Worm (Caenorhabditis elegans): Measurements from ENCODE around the gene AH9.3.
A peak's percentile ranks its signal among the peaks of the same experiment; 100 is the strongest.

AH9.3 gene

DNA sequence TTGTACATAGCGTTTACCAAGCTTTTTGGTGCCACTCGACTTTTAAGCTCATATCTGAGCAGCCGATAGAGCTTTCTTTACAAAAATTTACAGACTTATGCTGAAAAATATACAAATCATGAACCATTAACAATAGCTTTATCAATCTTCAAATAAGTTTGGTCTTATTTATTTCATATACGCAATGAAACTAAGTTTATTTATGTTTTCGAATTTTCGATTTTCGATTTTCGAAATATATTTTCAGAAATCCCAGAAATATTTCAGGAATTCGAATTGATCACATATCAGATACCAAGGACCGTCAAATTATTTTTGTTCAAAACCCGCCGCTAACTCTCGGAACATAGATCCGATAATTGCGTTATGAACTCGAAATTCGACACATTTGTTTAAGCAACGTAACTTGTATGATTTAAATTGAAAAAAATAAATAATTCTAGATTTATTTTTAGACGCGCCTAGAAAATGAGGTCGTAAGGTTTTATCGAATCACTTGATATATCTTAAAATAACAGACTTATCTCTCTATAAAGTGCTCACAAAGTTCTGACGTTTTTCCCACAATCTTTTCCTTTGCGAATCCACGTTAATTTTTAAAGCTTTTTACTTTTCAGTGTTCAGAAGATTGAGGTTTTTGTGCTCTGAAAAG is 19.6 kb downstream of the AH9.3 start:
- TF ChIP-seq nhr-237 (tag; optimal IDR thresholded peaks at IDR 0.05) (peak; percentile 1), zag-1 (tag; optimal IDR thresholded peaks at IDR 0.05) (no peak)

ce11 chrX:2237438-2237961 is 23.4 kb downstream of the AH9.3 start, which contains the start of gene vha-15:
Gene vha-15 (plus strand): TSS chrX:2237911.
- TF ChIP-seq ceh-16 (tag; optimal IDR thresholded peaks at IDR 0.05) = peak; percentile 52
- TF ChIP-seq mdl-1 (tag; optimal IDR thresholded peaks at IDR 0.05) = peak in 1 of 2 experiments; percentile 27
- TF ChIP-seq peb-1 (tag; optimal IDR thresholded peaks at IDR 0.05) = no peak
- TF ChIP-seq C34F6.9 (tag; optimal IDR thresholded peaks at IDR 0.05) = peak; percentile 89
- peak; percentile 77 for TF ChIP-seq nhr-25 (tag; optimal IDR thresholded peaks at IDR 0.05)
- TF ChIP-seq snpc-4 (tag; optimal IDR thresholded peaks at IDR 0.05) = peak; percentile 73
- TF ChIP-seq sma-3 (GFP tag; optimal IDR thresholded peaks at IDR 0.05) = peak; percentile 47
- peak; percentile 61 for TF ChIP-seq nhr-21 (tag; optimal IDR thresholded peaks at IDR 0.05)
- peak; percentile 80 for TF ChIP-seq egl-27 (tag; optimal IDR thresholded peaks at IDR 0.05)
- TF ChIP-seq elt-1 (tag; optimal IDR thresholded peaks at IDR 0.05) = no peak
- TF ChIP-seq mab-5 (tag; optimal IDR thresholded peaks at IDR 0.05) = peak; percentile 30
- TF ChIP-seq gmeb-1 (tag; optimal IDR thresholded peaks at IDR 0.05) = peak; percentile 64
- peak; percentile 89 for TF ChIP-seq crh-2 (tag; optimal IDR thresholded peaks at IDR 0.05)
- TF ChIP-seq sem-4 (tag; optimal IDR thresholded peaks at IDR 0.05) = peak; percentile 63
- TF ChIP-seq ZK546.5 (tag; optimal IDR thresholded peaks at IDR 0.05) = peak; percentile 73
- TF ChIP-seq nhr-12 (tag; optimal IDR thresholded peaks at IDR 0.05) = no peak
- no peak for TF ChIP-seq mbf-1 (tag; optimal IDR thresholded peaks at IDR 0.05)
- TF ChIP-seq ama-1 (optimal IDR thresholded peaks at IDR 0.05) = no peak
- TF ChIP-seq nhr-6 (tag; optimal IDR thresholded peaks at IDR 0.05) = peak; percentile 54
- TF ChIP-seq zag-1 (tag; optimal IDR thresholded peaks at IDR 0.05) = peak; percentile 50
- peak; percentile 92 for TF ChIP-seq nhr-129 (tag; optimal IDR thresholded peaks at IDR 0.05)
- peak; percentile 71 for TF ChIP-seq lin-11 (tag; optimal IDR thresholded peaks at IDR 0.05)
- TF ChIP-seq lin-13 (GFP tag; optimal IDR thresholded peaks at IDR 0.05) = peak; percentile 80
- TF ChIP-seq unc-55 (GFP tag; optimal IDR thresholded peaks at IDR 0.05) = peak; percentile 92
- TF ChIP-seq fos-1 (tag; optimal IDR thresholded peaks at IDR 0.05) = peak; percentile 87
- TF ChIP-seq F13H6.1 (tag; optimal IDR thresholded peaks at IDR 0.05) = peak; percentile 80
- TF ChIP-seq nhr-237 (tag; optimal IDR thresholded peaks at IDR 0.05) = peak; percentile 29
- TF ChIP-seq ceh-82 (tag; optimal IDR thresholded peaks at IDR 0.05) = peak; percentile 25
- peak; percentile 73 to 93 for TF ChIP-seq lsy-2 (tag; optimal IDR thresholded peaks at IDR 0.05)
- no peak for TF ChIP-seq blmp-1 (tag; optimal IDR thresholded peaks at IDR 0.05; ENCODE audit: insufficient read depth)
- TF ChIP-seq lin-39 (tag; optimal IDR thresholded peaks at IDR 0.05) = no peak
- TF ChIP-seq sma-9 (GFP tag; optimal IDR thresholded peaks at IDR 0.05) = peak; percentile 76
- no peak for TF ChIP-seq sma-9 (tag; optimal IDR thresholded peaks at IDR 0.05)

DNA sequence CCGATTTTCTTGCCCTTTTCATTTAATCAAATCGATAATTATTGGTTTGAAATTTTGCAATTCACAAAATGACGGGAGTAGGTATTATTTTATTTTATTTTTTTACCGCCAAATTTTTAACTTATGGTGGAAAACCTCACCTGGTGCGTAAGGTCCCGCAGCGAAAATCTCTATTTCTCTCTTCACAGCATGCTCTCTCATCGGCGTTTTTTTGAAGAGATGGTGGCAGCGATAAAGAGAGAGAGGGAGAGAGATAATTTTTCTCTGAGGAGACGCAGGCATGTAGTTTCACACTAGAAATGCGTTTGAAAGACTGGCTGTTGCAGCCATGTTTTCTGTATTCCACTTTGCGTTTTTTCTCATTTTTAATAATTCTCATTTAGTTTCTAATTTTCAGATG is 27.0 kb downstream of the AH9.3 start, which contains the start of gene T14F9.2:
T14F9.2 (plus strand) TSS at position 396 of the 400 bp plus-strand sequence.
- TF ChIP-seq nhr-25 (tag; optimal IDR thresholded peaks at IDR 0.05) = peak; percentile 41
- peak; percentile 52 for TF ChIP-seq nhr-129 (tag; optimal IDR thresholded peaks at IDR 0.05)
- TF ChIP-seq F13H6.1 (tag; optimal IDR thresholded peaks at IDR 0.05) = peak; percentile 37
- no peak for TF ChIP-seq ztf-11 (tag; optimal IDR thresholded peaks at IDR 0.05)
- no peak for TF ChIP-seq gmeb-1 (tag; optimal IDR thresholded peaks at IDR 0.05)
- TF ChIP-seq crh-2 (tag; optimal IDR thresholded peaks at IDR 0.05) = peak; percentile 60
- TF ChIP-seq fos-1 (tag; optimal IDR thresholded peaks at IDR 0.05) = peak; percentile 10
- no peak for TF ChIP-seq peb-1 (tag; optimal IDR thresholded peaks at IDR 0.05)
- TF ChIP-seq sma-9 (GFP tag; optimal IDR thresholded peaks at IDR 0.05) = peak; percentile 24
- no peak for TF ChIP-seq sma-9 (tag; optimal IDR thresholded peaks at IDR 0.05)
- TF ChIP-seq lsy-2 (tag; optimal IDR thresholded peaks at IDR 0.05) = peak in 1 of 2 experiments; percentile 83
- TF ChIP-seq unc-55 (GFP tag; optimal IDR thresholded peaks at IDR 0.05) = peak; percentile 74
- peak; percentile 72 for TF ChIP-seq C34F6.9 (tag; optimal IDR thresholded peaks at IDR 0.05)
- TF ChIP-seq lin-13 (GFP tag; optimal IDR thresholded peaks at IDR 0.05) = peak; percentile 51
- TF ChIP-seq blmp-1 (tag; optimal IDR thresholded peaks at IDR 0.05; ENCODE audit: insufficient read depth) = no peak
- no peak for TF ChIP-seq ztf-4 (tag; optimal IDR thresholded peaks at IDR 0.05)
- TF ChIP-seq Y55F3AM.14 (GFP tag; optimal IDR thresholded peaks at IDR 0.05) = no peak

Measured in whole organism, L2 larva.